Worm (Caenorhabditis elegans) whole organism, L3 larva: Measurements from ENCODE around the gene M05D6.5.

Source experiments
- R02D3.7 ChIP-seq: fragments of 150-350 bp; optimal IDR thresholded peaks from 2 replicates; lab custom pipeline; 2014; ENCODE audit warnings: missing biosample characterization, missing genetic modification characterization
- ZK546.5 ChIP-seq: sonication (generic microtip); optimal IDR thresholded peaks from 2 replicates; lab custom pipeline; 2017; ENCODE audit warnings: missing biosample characterization, missing genetic modification characterization
- ama-1 ChIP-seq: fragments of 150-350 bp; optimal IDR thresholded peaks from 2 replicates; lab custom pipeline; 2018
- ceh-16 ChIP-seq: sonication (generic microtip); optimal IDR thresholded peaks from 2 replicates; lab custom pipeline; 2017; ENCODE audit warnings: missing biosample characterization, missing genetic modification characterization
- ceh-28 ChIP-seq: fragments of 150-350 bp; optimal IDR thresholded peaks from 2 replicates; lab custom pipeline; 2014; ENCODE audit warnings: missing biosample characterization, missing genetic modification reagents, missing genetic modification characterization
- ceh-82 ChIP-seq: fragments of 150-350 bp; optimal IDR thresholded peaks from 2 replicates; lab custom pipeline; 2014; ENCODE audit warnings: missing biosample characterization, missing genetic modification characterization
- ceh-9 ChIP-seq: sonication (generic microtip); optimal IDR thresholded peaks from 2 replicates; lab custom pipeline; 2018; ENCODE audit warnings: missing biosample characterization, missing genetic modification characterization
- egl-5 ChIP-seq: fragments of 150-350 bp; optimal IDR thresholded peaks from 2 replicates; lab custom pipeline; 2017; ENCODE audit warnings: missing biosample characterization, missing genetic modification reagents, missing genetic modification characterization, inconsistent platforms
- elt-1 ChIP-seq: fragments of 150-350 bp; optimal IDR thresholded peaks from 2 replicates; lab custom pipeline; 2014; ENCODE audit warnings: missing biosample characterization, missing genetic modification characterization
- elt-3 ChIP-seq, 3 experiments: fragments of 150-350 bp in 1 of 3; sonication (generic microtip) in 2 of 3; optimal IDR thresholded peaks; 2 replicates in 2 of 3; 4 replicates in 1 of 3; lab custom pipeline; 2014 to 2017; ENCODE audit warnings: missing biosample characterization in 3 of 3, missing genetic modification characterization in 3 of 3
- fkh-10 ChIP-seq: sonication (generic microtip); optimal IDR thresholded peaks from 2 replicates; lab custom pipeline; 2017; ENCODE audit warnings: missing biosample characterization, missing genetic modification reagents, missing genetic modification characterization
- fkh-2 ChIP-seq: fragments of 150-350 bp; optimal IDR thresholded peaks from 2 replicates; lab custom pipeline; 2014; ENCODE audit warnings: missing biosample characterization, missing genetic modification reagents, missing genetic modification characterization
- fos-1 ChIP-seq: fragments of 150-350 bp; optimal IDR thresholded peaks from 2 replicates; lab custom pipeline; 2014; ENCODE audit warnings: missing biosample characterization, missing genetic modification characterization
- hmg-11 ChIP-seq: sonication (generic microtip); optimal IDR thresholded peaks from 2 replicates; lab custom pipeline; 2016; ENCODE audit warnings: missing genetic modification characterization, missing compliant biosample characterization
- jun-1 ChIP-seq: fragments of 150-350 bp; optimal IDR thresholded peaks from 2 replicates; lab custom pipeline; 2014; ENCODE audit warnings: missing biosample characterization, missing genetic modification reagents, missing genetic modification characterization
- lin-15B ChIP-seq: fragments of 150-350 bp; optimal IDR thresholded peaks from 2 replicates; lab custom pipeline; 2014; ENCODE audit warnings: missing biosample characterization, missing genetic modification characterization
- lin-39 ChIP-seq: fragments of 150-350 bp; optimal IDR thresholded peaks from 2 replicates; lab custom pipeline; 2018; ENCODE audit warnings: missing biosample characterization, missing genetic modification reagents, missing genetic modification characterization
- lsy-12 ChIP-seq: sonication (generic microtip); optimal IDR thresholded peaks from 2 replicates; lab custom pipeline; 2016; ENCODE audit warnings: mild to moderate bottlenecking, missing genetic modification characterization, missing compliant biosample characterization
- mdl-1 ChIP-seq: fragments of 150-350 bp; optimal IDR thresholded peaks from 2 replicates; lab custom pipeline; 2014; ENCODE audit warnings: missing biosample characterization, missing genetic modification characterization
- nfya-1 ChIP-seq: sonication (generic microtip); optimal IDR thresholded peaks from 2 replicates; lab custom pipeline; 2017; ENCODE audit warnings: missing genetic modification characterization, mild to moderate bottlenecking, missing compliant biosample characterization, antibody characterized with exemption, moderate library complexity; ENCODE audit not compliant: insufficient read depth
- nhr-11 ChIP-seq: fragments of 150-350 bp; optimal IDR thresholded peaks from 2 replicates; lab custom pipeline; 2014; ENCODE audit warnings: missing biosample characterization, missing genetic modification characterization
- nhr-12 ChIP-seq: fragments of 150-350 bp; optimal IDR thresholded peaks from 2 replicates; lab custom pipeline; 2014; ENCODE audit warnings: missing biosample characterization, missing genetic modification characterization
- nhr-23 ChIP-seq: fragments of 150-350 bp; optimal IDR thresholded peaks from 2 replicates; lab custom pipeline; 2014; ENCODE audit warnings: missing biosample characterization, missing genetic modification reagents, missing genetic modification characterization
- nhr-25 ChIP-seq: sonication (generic microtip); optimal IDR thresholded peaks from 2 replicates; lab custom pipeline; 2017; ENCODE audit warnings: missing biosample characterization, missing genetic modification characterization
- nhr-43 ChIP-seq: sonication (generic microtip); optimal IDR thresholded peaks from 2 replicates; lab custom pipeline; 2016; ENCODE audit warnings: mild to moderate bottlenecking, missing genetic modification characterization, missing compliant biosample characterization; ENCODE audit not compliant: poor library complexity, severe bottlenecking
- nhr-67 ChIP-seq: fragments of 150-350 bp; optimal IDR thresholded peaks from 2 replicates; lab custom pipeline; 2014; ENCODE audit warnings: missing biosample characterization, missing genetic modification characterization
- nhr-76 ChIP-seq: fragments of 150-350 bp; sonication (generic microtip); optimal IDR thresholded peaks from 5 replicates; lab custom pipeline; 2014; ENCODE audit warnings: missing biosample characterization, missing genetic modification characterization
- pha-4 ChIP-seq: fragments of 150-350 bp; optimal IDR thresholded peaks from 2 replicates; lab custom pipeline; 2014; ENCODE audit warnings: missing biosample characterization, missing genetic modification reagents, missing genetic modification characterization
- sea-2 ChIP-seq: fragments of 150-350 bp; sonication (generic microtip); optimal IDR thresholded peaks from 4 replicates; lab custom pipeline; 2014; ENCODE audit warnings: missing biosample characterization, missing genetic modification reagents, missing genetic modification characterization
- tbx-2 ChIP-seq: sonication (generic microtip); optimal IDR thresholded peaks from 2 replicates; lab custom pipeline; 2016; ENCODE audit warnings: mild to moderate bottlenecking, missing genetic modification characterization, missing compliant biosample characterization
- unc-62 ChIP-seq: fragments of 150-350 bp; sonication (generic microtip); optimal IDR thresholded peaks from 4 replicates; lab custom pipeline; 2014; ENCODE audit warnings: missing biosample characterization, missing genetic modification reagents, missing genetic modification characterization
- zag-1 ChIP-seq: fragments of 150-350 bp; optimal IDR thresholded peaks from 2 replicates; lab custom pipeline; 2014; ENCODE audit warnings: missing biosample characterization, missing genetic modification characterization
- ztf-11 ChIP-seq: fragments of 150-350 bp; optimal IDR thresholded peaks from 2 replicates; lab custom pipeline; 2014; ENCODE audit warnings: missing biosample characterization, missing genetic modification characterization
- ztf-4 ChIP-seq: fragments of 150-350 bp; optimal IDR thresholded peaks from 2 replicates; lab custom pipeline; 2014; ENCODE audit warnings: missing biosample characterization, missing genetic modification characterization

M05D6.5 gene

DNA sequence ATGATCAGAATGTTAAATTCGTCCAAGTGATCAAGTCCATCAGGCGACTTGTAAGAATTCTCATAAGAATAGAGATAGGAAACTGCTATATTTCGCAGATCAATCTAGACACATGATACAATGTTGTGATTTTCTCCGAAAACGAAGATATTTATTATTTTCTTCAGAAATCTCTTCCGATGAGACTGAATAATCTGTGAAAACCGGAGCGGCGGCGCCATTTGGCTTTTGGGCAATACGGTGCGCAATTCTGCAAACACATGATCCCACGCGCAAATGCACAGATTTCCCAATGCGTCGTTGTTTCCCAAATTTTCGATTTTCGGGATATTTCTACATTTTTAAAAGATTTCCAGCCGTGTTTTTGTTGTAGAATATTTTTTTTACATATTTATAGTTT lies 39.8 kb downstream of the M05D6.5 start (continued):
- TF ChIP-seq ceh-82 (tag; lab: Kevin White, UChicago) (no peak), nhr-12 (no peak), nhr-11 (no peak), ceh-9 (no peak), lsy-12 (tag; lab: Kevin White, UChicago) (no peak), fkh-10 (no peak), lin-39 (peak; percentile 52), hmg-11 (peak; percentile 78)

DNA sequence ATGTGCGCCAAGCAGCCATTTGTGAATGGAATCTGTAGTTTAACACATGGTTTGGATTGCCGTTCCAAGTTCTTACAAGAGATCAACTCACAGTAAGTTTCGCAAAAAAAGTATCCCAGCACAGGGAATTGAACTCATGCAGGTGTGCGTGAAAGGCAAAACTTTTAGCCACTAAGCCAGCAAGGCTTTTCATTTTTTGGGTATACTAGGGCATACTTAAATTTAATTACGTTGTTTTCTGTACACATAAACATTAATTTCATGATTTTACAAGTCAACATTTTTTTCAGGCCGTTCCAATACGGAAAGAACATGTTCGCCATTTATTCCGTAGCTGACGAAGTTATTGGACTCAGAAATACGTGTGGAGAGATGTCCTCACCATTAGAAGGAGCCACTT lies 40.5 kb downstream of the M05D6.5 start:
- TF ChIP-seq nhr-23 (tag; lab: Kevin White, UChicago) (peak; percentile 6), nhr-43 (peak; percentile 33), pha-4 (tag; lab: Kevin White, UChicago) (no peak), tbx-2 (peak; percentile 18)

DNA sequence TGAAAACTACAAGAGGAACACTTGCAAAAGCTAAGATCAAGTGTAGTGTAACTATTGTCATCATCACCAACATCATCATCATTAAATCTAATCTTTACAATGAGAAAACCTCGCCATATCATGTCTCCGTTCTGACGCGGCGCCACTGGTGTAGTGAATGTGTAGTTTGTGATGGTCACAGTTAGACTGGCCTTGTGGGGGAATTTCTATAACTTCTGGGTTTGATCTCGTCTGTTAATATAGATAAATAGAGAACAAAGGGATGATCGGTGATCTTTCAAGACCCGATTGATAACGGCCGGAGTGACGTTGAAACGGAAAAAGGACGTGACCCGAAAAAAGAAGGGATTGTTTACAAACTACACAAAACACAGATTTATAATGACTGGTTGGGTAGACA lies 41.2 kb downstream of the M05D6.5 start:
- TF ChIP-seq nhr-25 (tag; lab: Kevin White, UChicago) (peak; percentile 83), unc-62 (GFP tag; lab: Kevin White, UChicago) (peak; percentile 21), ama-1 (lab: Kevin White, UChicago) (peak; percentile 58), nhr-23 (tag; lab: Kevin White, UChicago) (peak; percentile 90), lin-15B (tag; lab: Kevin White, UChicago) (no peak), pha-4 (tag; lab: Kevin White, UChicago) (no peak), jun-1 (tag; lab: Kevin White, UChicago) (no peak), ceh-28 (tag; lab: Kevin White, UChicago) (peak; percentile 44), elt-1 (tag; lab: Kevin White, UChicago) (peak; percentile 62), mdl-1 (tag; lab: Kevin White, UChicago) (peak; percentile 37), ZK546.5 (tag; lab: Kevin White, UChicago) (no peak), nhr-76 (peak; percentile 28), elt-3 (tag; optimal IDR thresholded peaks at IDR 0.05; lab: Kevin White, UChicago) (peak; percentile 31 to 79 (median 77)), nhr-43 (peak; percentile 88)

DNA sequence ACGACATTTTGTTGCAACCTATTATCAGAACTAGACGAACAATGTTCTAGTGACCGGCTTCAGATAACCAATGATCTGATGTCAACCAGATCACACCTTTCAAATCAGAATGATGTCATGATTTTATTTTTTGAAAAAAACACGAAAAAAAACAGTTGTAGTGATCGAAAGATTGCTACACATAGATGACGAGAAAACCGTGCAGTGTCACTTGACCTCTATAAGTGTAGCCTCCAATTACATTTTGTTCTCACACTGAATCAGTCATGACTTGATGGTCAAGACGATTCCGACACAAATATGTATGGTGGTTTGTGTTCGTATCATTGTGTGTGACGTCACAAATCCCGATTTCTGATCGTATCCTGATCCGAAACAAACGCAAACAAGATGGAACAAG lies 41.9 kb downstream of the M05D6.5 start:
- TF ChIP-seq nhr-25 (tag; lab: Kevin White, UChicago) = peak; percentile 74
- peak in 1 of 3 experiments; percentile 41 for TF ChIP-seq elt-3 (tag; optimal IDR thresholded peaks at IDR 0.05; lab: Kevin White, UChicago)
- peak; percentile 50 for TF ChIP-seq nhr-23 (tag; lab: Kevin White, UChicago)
- peak; percentile 51 for TF ChIP-seq nhr-43
- TF ChIP-seq R02D3.7 = no peak
- TF ChIP-seq ztf-4 = no peak

DNA sequence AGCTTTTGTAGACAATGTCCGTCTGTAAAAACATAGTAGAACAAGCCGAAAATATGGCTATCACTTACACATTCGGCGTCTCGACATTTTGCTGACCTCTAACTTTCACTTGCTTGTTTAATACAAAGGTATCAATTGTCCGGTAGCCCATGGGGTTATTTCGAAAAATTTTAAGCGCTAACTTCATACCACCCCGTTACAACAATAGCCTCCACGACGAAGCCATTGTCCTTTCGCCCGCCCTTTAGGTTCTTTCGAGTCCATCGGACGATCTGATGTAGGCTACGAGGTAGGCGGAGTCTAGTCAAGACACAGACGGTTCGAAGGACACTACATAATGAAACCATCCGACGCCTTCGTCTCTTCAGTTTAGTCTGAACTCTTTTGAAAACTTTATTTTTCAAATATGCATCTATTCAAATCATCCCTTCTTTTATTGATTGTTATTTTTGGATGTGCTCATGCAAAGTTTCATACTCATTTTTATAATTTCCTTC lies 43.2 kb downstream of the M05D6.5 start, which contains the start of gene lips-10:
lips-10 (plus strand) TSS at position 378 of the 497 bp plus-strand sequence.
- peak; percentile 80 for TF ChIP-seq nhr-25 (tag; lab: Kevin White, UChicago)
- peak; percentile 21 for TF ChIP-seq nhr-23 (tag; lab: Kevin White, UChicago)
- no peak for TF ChIP-seq ceh-16 (tag; lab: Kevin White, UChicago)

DNA sequence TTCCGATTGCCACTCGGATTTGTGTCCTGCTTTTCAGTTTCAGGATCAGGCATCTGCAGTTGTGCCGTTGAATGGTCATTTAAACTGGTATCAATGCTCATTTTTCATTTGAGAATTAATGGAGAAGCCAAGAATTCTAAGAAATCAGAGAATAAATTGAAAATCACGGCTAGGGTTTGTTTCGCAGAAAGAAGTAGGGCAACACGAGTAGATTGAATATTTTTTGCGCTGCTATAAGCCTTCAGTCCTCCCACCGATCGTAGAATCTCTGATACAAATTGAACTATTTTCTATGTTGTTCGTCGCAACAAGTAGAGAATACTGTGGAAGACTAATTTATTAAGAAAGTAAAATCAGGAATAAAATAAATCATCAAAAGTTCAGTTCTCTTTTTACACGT lies 45.0 kb downstream of the M05D6.5 start, which contains the start of gene acp-3:
acp-3 (minus strand) TSS at position 101 of the 400 bp plus-strand sequence.
- no peak for TF ChIP-seq ama-1 (lab: Kevin White, UChicago)
- TF ChIP-seq nhr-12 = no peak
- no peak for TF ChIP-seq fos-1 (tag; lab: Kevin White, UChicago)
- TF ChIP-seq zag-1 (tag; lab: Kevin White, UChicago) = no peak
- TF ChIP-seq elt-3 (tag; optimal IDR thresholded peaks at IDR 0.05; lab: Kevin White, UChicago) = no peak
- no peak for TF ChIP-seq ztf-11 (tag; lab: Kevin White, UChicago)
- no peak for TF ChIP-seq nhr-23 (tag; lab: Kevin White, UChicago)
- no peak for TF ChIP-seq ceh-82 (tag; lab: Kevin White, UChicago)
- TF ChIP-seq egl-5 (tag; lab: Kevin White, UChicago) = no peak
- TF ChIP-seq sea-2 (GFP tag; lab: Kevin White, UChicago) = no peak
- TF ChIP-seq ceh-16 (tag; lab: Kevin White, UChicago) = no peak
- TF ChIP-seq ceh-28 (tag; lab: Kevin White, UChicago) = no peak
- TF ChIP-seq fkh-2 (tag; lab: Kevin White, UChicago) = no peak
- TF ChIP-seq nfya-1 (tag; lab: Kevin White, UChicago) = no peak
- no peak for TF ChIP-seq nhr-67 (tag; lab: Kevin White, UChicago)
- TF ChIP-seq pha-4 (tag; lab: Kevin White, UChicago) = no peak
- TF ChIP-seq ztf-4 = no peak
- no peak for TF ChIP-seq tbx-2
